Worm (Caenorhabditis elegans) whole organism, L2 larva: ENCODE measurements around the gene sor-1.

ENCODE experiments used
- C34F6.9 ChIP-seq: fragments of 150-350 bp; optimal IDR thresholded peaks from 2 replicates; lab custom pipeline; 2014; ENCODE audit warnings: missing biosample characterization, missing genetic modification characterization
- F13H6.1 ChIP-seq: sonication (generic microtip); optimal IDR thresholded peaks from 2 replicates; lab custom pipeline; 2016; ENCODE audit warnings: missing genetic modification characterization, missing compliant biosample characterization
- R02D3.7 ChIP-seq: fragments of 150-350 bp; optimal IDR thresholded peaks from 2 replicates; lab custom pipeline; 2014; ENCODE audit warnings: missing biosample characterization, missing genetic modification characterization
- Y55F3AM.14 ChIP-seq: fragments of 200-800 bp; sonication (Bioruptor generic); optimal IDR thresholded peaks from 2 replicates; lab custom pipeline; 2018; ENCODE audit warnings: mild to moderate bottlenecking, missing genetic modification characterization, missing compliant biosample characterization
- ZK546.5 ChIP-seq: sonication (generic microtip); optimal IDR thresholded peaks from 2 replicates; lab custom pipeline; 2017; ENCODE audit warnings: missing biosample characterization, missing genetic modification characterization
- aly-2 ChIP-seq: fragments of 150-350 bp; optimal IDR thresholded peaks from 2 replicates; lab custom pipeline; 2014; ENCODE audit warnings: missing biosample characterization, missing genetic modification characterization
- ama-1 ChIP-seq: fragments of 150-350 bp; optimal IDR thresholded peaks from 2 replicates; lab custom pipeline; 2018; ENCODE audit warnings: inconsistent platforms
- blmp-1 ChIP-seq: sonication (generic microtip); optimal IDR thresholded peaks from 2 replicates; lab custom pipeline; 2017; ENCODE audit warnings: missing genetic modification characterization, mild to moderate bottlenecking, missing compliant biosample characterization, antibody characterized with exemption, moderate library complexity; ENCODE audit not compliant: insufficient read depth
- ceh-16 ChIP-seq: fragments of 150-350 bp; optimal IDR thresholded peaks from 2 replicates; lab custom pipeline; 2014; ENCODE audit warnings: missing biosample characterization, missing genetic modification characterization
- crh-2 ChIP-seq: sonication (generic microtip); optimal IDR thresholded peaks from 2 replicates; lab custom pipeline; 2017; ENCODE audit warnings: missing biosample characterization, missing genetic modification characterization
- dmd-4 ChIP-seq: sonication (generic microtip); optimal IDR thresholded peaks from 2 replicates; lab custom pipeline; 2017; ENCODE audit warnings: missing biosample characterization, missing genetic modification characterization
- egl-27 ChIP-seq: sonication (generic microtip); optimal IDR thresholded peaks from 3 replicates; lab custom pipeline; 2017; ENCODE audit warnings: missing biosample characterization, missing genetic modification reagents, missing genetic modification characterization
- elt-1 ChIP-seq: fragments of 150-350 bp; optimal IDR thresholded peaks from 2 replicates; lab custom pipeline; 2014; ENCODE audit warnings: missing biosample characterization, missing genetic modification characterization
- elt-3 ChIP-seq: sonication (generic microtip); optimal IDR thresholded peaks from 2 replicates; lab custom pipeline; 2017; ENCODE audit warnings: missing biosample characterization, missing genetic modification characterization
- fos-1 ChIP-seq: fragments of 150-350 bp; optimal IDR thresholded peaks from 2 replicates; lab custom pipeline; 2014; ENCODE audit warnings: missing biosample characterization, missing genetic modification characterization
- gmeb-1 ChIP-seq: fragments of 150-350 bp; optimal IDR thresholded peaks from 2 replicates; lab custom pipeline; 2014; ENCODE audit warnings: missing biosample characterization, missing genetic modification characterization
- lin-11 ChIP-seq: fragments of 150-350 bp; sonication (generic microtip); optimal IDR thresholded peaks from 2 replicates; lab custom pipeline; 2014; ENCODE audit warnings: missing biosample characterization, missing genetic modification characterization, inconsistent platforms, mixed read lengths
- lin-13 ChIP-seq: fragments of 150-350 bp; optimal IDR thresholded peaks from 2 replicates; lab custom pipeline; 2014; ENCODE audit warnings: missing biosample characterization, missing genetic modification reagents, missing genetic modification characterization
- lin-39 ChIP-seq: fragments of 150-350 bp; optimal IDR thresholded peaks from 2 replicates; lab custom pipeline; 2014; ENCODE audit warnings: missing biosample characterization, missing genetic modification reagents, missing genetic modification characterization
- lsy-2 ChIP-seq, 2 experiments: fragments of 150-350 bp in 1 of 2; sonication (generic microtip) in 1 of 2; optimal IDR thresholded peaks; 2 replicates each; lab custom pipeline; 2014 to 2017; ENCODE audit warnings: missing biosample characterization in 2 of 2, missing genetic modification characterization in 2 of 2
- mab-5 ChIP-seq: fragments of 150-350 bp; optimal IDR thresholded peaks from 2 replicates; lab custom pipeline; 2014; ENCODE audit warnings: missing biosample characterization, missing genetic modification characterization
- mbf-1 ChIP-seq: sonication (generic microtip); optimal IDR thresholded peaks from 2 replicates; lab custom pipeline; 2017; ENCODE audit warnings: missing biosample characterization, missing genetic modification characterization
- mdl-1 ChIP-seq, 2 experiments: fragments of 150-350 bp in 1 of 2; sonication (generic microtip) in 1 of 2; optimal IDR thresholded peaks; 2 replicates each; lab custom pipeline; 2017; ENCODE audit warnings: missing biosample characterization in 2 of 2, missing genetic modification characterization in 2 of 2
- nhr-11 ChIP-seq: fragments of 150-350 bp; optimal IDR thresholded peaks from 2 replicates; lab custom pipeline; 2014; ENCODE audit warnings: missing biosample characterization, missing genetic modification characterization
- nhr-12 ChIP-seq: fragments of 150-350 bp; optimal IDR thresholded peaks from 2 replicates; lab custom pipeline; 2014; ENCODE audit warnings: missing biosample characterization, missing genetic modification characterization
- nhr-129 ChIP-seq: fragments of 150-350 bp; optimal IDR thresholded peaks from 2 replicates; lab custom pipeline; 2014; ENCODE audit warnings: missing biosample characterization, missing genetic modification characterization
- nhr-21 ChIP-seq: fragments of 150-350 bp; optimal IDR thresholded peaks from 2 replicates; lab custom pipeline; 2014; ENCODE audit warnings: missing biosample characterization, missing genetic modification characterization
- nhr-23 ChIP-seq: fragments of 150-350 bp; optimal IDR thresholded peaks from 2 replicates; lab custom pipeline; 2014; ENCODE audit warnings: missing biosample characterization, missing genetic modification reagents, missing genetic modification characterization
- nhr-237 ChIP-seq: fragments of 150-350 bp; optimal IDR thresholded peaks from 2 replicates; lab custom pipeline; 2014; ENCODE audit warnings: missing biosample characterization, missing genetic modification characterization
- nhr-25 ChIP-seq: fragments of 150-350 bp; sonication (generic microtip); optimal IDR thresholded peaks from 3 replicates; lab custom pipeline; 2014; ENCODE audit warnings: missing biosample characterization, missing genetic modification characterization
- nhr-6 ChIP-seq: fragments of 150-350 bp; optimal IDR thresholded peaks from 2 replicates; lab custom pipeline; 2014; ENCODE audit warnings: missing biosample characterization, missing genetic modification characterization
- nhr-77 ChIP-seq: fragments of 150-350 bp; optimal IDR thresholded peaks from 2 replicates; lab custom pipeline; 2014; ENCODE audit warnings: missing biosample characterization, missing genetic modification characterization
- peb-1 ChIP-seq: fragments of 150-350 bp; optimal IDR thresholded peaks from 2 replicates; lab custom pipeline; 2014; ENCODE audit warnings: missing biosample characterization, missing genetic modification characterization
- sem-4 ChIP-seq: fragments of 150-350 bp; optimal IDR thresholded peaks from 2 replicates; lab custom pipeline; 2014; ENCODE audit warnings: missing biosample characterization, missing genetic modification reagents, missing genetic modification characterization
- snpc-4 ChIP-seq: fragments of 150-350 bp; optimal IDR thresholded peaks from 2 replicates; lab custom pipeline; 2014; ENCODE audit warnings: missing biosample characterization, missing genetic modification characterization
- unc-39 ChIP-seq: fragments of 150-350 bp; optimal IDR thresholded peaks from 2 replicates; lab custom pipeline; 2014; ENCODE audit warnings: missing biosample characterization, missing genetic modification characterization
- unc-55 ChIP-seq: fragments of 150-350 bp; sonication (generic microtip); optimal IDR thresholded peaks from 3 replicates; lab custom pipeline; 2014; ENCODE audit warnings: missing biosample characterization, missing genetic modification reagents, missing genetic modification characterization
- unc-62 ChIP-seq: fragments of 150-350 bp; optimal IDR thresholded peaks from 2 replicates; lab custom pipeline; 2014; ENCODE audit warnings: missing biosample characterization, missing genetic modification reagents, missing genetic modification characterization
- zag-1 ChIP-seq: fragments of 150-350 bp; optimal IDR thresholded peaks from 2 replicates; lab custom pipeline; 2014; ENCODE audit warnings: missing biosample characterization, missing genetic modification characterization
- ztf-1 ChIP-seq: fragments of 200-800 bp; sonication (Bioruptor generic); conservative IDR thresholded peaks from 2 replicates; pipeline ENCODE4 v1.3.6; 2022; ENCODE audit warnings: missing genetic modification characterization, missing compliant biosample characterization
- ztf-11 ChIP-seq: sonication (generic microtip); optimal IDR thresholded peaks from 2 replicates; lab custom pipeline; 2017; ENCODE audit warnings: missing biosample characterization, missing genetic modification characterization
- ztf-4 ChIP-seq: fragments of 150-350 bp; optimal IDR thresholded peaks from 2 replicates; lab custom pipeline; 2014; ENCODE audit warnings: missing biosample characterization, missing genetic modification characterization

The sor-1 gene

DNA sequence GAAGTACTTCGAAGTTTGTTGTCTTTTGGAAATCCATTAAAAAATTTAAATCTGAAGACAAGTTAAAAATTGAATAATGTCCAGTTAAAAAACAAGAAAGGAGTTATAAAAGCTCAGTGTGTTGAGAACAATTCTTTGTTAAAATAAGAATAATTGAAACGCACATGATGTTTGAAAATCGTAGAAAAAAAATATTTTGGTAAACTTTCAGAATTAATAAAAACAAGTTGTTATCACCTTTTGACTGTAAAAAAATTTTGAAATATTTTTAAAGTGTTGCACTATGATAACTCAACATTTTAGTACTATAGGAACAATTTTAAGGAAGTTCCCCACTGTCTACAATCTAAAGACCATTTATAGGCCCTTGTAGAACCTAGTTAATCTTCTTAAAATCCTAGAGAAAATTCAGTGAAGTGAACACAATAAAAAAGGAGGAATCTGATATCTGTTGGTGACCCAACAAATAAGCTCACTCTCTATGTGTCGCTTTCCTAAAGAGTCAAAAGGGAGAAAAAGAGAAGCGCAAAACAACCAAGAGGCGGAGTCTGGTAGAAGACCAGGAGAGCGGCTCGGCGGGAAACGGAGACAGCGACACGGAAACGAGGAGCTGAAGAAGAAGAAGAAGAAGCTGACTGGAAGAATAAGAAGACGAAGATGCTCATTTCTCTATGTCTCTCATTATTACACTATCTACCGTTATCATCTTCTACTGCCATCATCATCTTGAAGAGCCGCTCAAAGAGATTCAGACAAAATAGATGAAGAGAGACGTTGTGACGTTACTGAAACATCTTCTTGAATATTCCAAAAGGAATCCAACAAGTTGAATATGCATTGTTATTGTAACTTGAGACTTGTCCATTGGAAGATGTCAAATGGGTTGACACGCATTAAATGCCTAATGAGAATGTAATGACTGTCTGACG lies 23.3 kb upstream of the sor-1 start, which contains the start of gene ZK353.10:
Gene ZK353.10 (minus strand): TSS at position 51 of the 929 bp plus-strand sequence.
- TF ChIP-seq lin-39 (tag; lab: Kevin White, UChicago), result no peak
- no peak for TF ChIP-seq aly-2 (tag; lab: Kevin White, UChicago)
- TF ChIP-seq R02D3.7, result no peak
- TF ChIP-seq unc-55 (GFP tag; lab: Kevin White, UChicago), result peak; percentile 73
- TF ChIP-seq lsy-2 (tag; optimal IDR thresholded peaks at IDR 0.05; lab: Kevin White, UChicago), result peak in 1 of 2 experiments; percentile 45
- peak; percentile 20 for TF ChIP-seq C34F6.9 (tag; lab: Kevin White, UChicago)
- TF ChIP-seq lin-11 (tag; lab: Kevin White, UChicago), result no peak

DNA sequence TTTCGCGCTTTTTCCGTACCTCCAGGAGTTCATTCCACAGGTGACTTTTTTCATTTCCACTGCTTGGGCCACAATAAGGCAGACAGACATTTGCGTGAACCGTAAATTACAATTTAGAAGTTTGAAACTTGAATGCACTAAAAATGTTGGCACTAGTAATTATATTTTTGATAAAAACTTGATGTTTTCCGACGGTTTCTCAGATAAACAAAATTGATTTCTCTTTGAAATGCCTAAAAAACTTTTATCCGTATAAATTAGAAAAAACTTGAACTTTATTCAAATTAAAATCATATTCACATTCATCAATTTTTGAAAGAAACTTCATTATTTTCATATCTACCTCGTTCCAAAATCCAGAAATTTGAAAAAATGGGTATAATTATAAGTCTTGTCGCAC lies 22.3 kb upstream of the sor-1 start, which contains the start of gene ZK353.3:
Gene ZK353.3 (plus strand): TSS at position 301 of the 400 bp plus-strand sequence.
- no peak for TF ChIP-seq sem-4 (tag; lab: Kevin White, UChicago)
- TF ChIP-seq Y55F3AM.14 (GFP tag; lab: Kevin White, UChicago), result no peak
- no peak for TF ChIP-seq lsy-2 (tag; optimal IDR thresholded peaks at IDR 0.05; lab: Kevin White, UChicago)
- TF ChIP-seq lin-13 (GFP tag; lab: Kevin White, UChicago), result no peak
- no peak for TF ChIP-seq gmeb-1 (tag; lab: Kevin White, UChicago)
- TF ChIP-seq unc-55 (GFP tag; lab: Kevin White, UChicago), result no peak
- TF ChIP-seq unc-39, result no peak
- no peak for TF ChIP-seq C34F6.9 (tag; lab: Kevin White, UChicago)
- no peak for TF ChIP-seq zag-1 (tag; lab: Kevin White, UChicago)
- TF ChIP-seq R02D3.7, result no peak
- TF ChIP-seq ceh-16 (tag; lab: Kevin White, UChicago), result no peak
- no peak for TF ChIP-seq ztf-11 (tag; lab: Kevin White, UChicago)
- TF ChIP-seq nhr-12 (tag; lab: Kevin White, UChicago), result no peak
- TF ChIP-seq nhr-11 (tag; lab: Kevin White, UChicago), result no peak
- TF ChIP-seq ztf-4, result no peak
- TF ChIP-seq ztf-1, result no peak
- TF ChIP-seq, all 48 proteins: peak for 0

DNA sequence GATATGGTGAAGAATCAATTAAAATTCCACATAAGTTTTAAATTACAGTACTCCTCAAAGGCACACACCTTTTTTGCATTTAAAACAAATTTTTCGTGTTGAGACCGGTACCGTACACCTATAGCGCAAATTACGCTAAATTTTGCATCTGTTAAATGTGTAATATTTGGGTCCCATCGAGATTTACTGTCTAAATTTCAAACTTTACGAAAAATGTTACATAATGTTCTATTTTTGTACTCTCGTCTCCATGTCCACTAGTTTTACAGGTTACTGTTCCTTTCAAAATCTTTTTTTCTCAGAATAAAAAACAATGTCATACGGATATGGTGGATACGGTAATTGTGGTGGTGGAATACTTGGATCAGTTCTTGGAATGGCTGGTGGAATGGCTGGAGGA lies 19.6 kb upstream of the sor-1 start, which contains the start of gene ZK353.2:
Gene ZK353.2 (plus strand): TSS at position 301 of the 400 bp plus-strand sequence.
- no peak for TF ChIP-seq zag-1 (tag; lab: Kevin White, UChicago)
- TF ChIP-seq snpc-4 (tag; lab: Kevin White, UChicago), result no peak
- no peak for TF ChIP-seq nhr-12 (tag; lab: Kevin White, UChicago)
- no peak for TF ChIP-seq C34F6.9 (tag; lab: Kevin White, UChicago)
- no peak for TF ChIP-seq nhr-11 (tag; lab: Kevin White, UChicago)
- TF ChIP-seq mdl-1 (tag; optimal IDR thresholded peaks at IDR 0.05; lab: Kevin White, UChicago), result no peak
- TF ChIP-seq Y55F3AM.14 (GFP tag; lab: Kevin White, UChicago), result no peak
- TF ChIP-seq unc-39, result no peak
- TF ChIP-seq nhr-6, result no peak
- no peak for TF ChIP-seq nhr-23 (tag; lab: Kevin White, UChicago)
- TF ChIP-seq ceh-16 (tag; lab: Kevin White, UChicago), result no peak
- no peak for TF ChIP-seq ama-1 (lab: Kevin White, UChicago)
- no peak for TF ChIP-seq ztf-4
- no peak for TF ChIP-seq aly-2 (tag; lab: Kevin White, UChicago)
- TF ChIP-seq elt-1 (tag; lab: Kevin White, UChicago), result no peak
- TF ChIP-seq fos-1 (tag; lab: Kevin White, UChicago), result no peak
- TF ChIP-seq sem-4 (tag; lab: Kevin White, UChicago), result no peak
- TF ChIP-seq lin-13 (GFP tag; lab: Kevin White, UChicago), result no peak
- TF ChIP-seq peb-1 (tag; lab: Kevin White, UChicago), result no peak
- no peak for TF ChIP-seq nhr-21 (tag; lab: Kevin White, UChicago)

- TF ChIP-seq nhr-129 (tag; lab: Kevin White, UChicago) (peak; percentile 87), dmd-4 (tag; lab: Kevin White, UChicago) (no peak), nhr-25 (tag; lab: Kevin White, UChicago) (no peak), unc-62 (GFP tag; lab: Kevin White, UChicago) (no peak), aly-2 (tag; lab: Kevin White, UChicago) (no peak), fos-1 (tag; lab: Kevin White, UChicago) (peak; percentile 90), mbf-1 (tag; lab: Kevin White, UChicago) (no peak), elt-3 (tag; lab: Kevin White, UChicago) (no peak), elt-1 (tag; lab: Kevin White, UChicago) (no peak), mab-5 (tag; lab: Kevin White, UChicago) (no peak), lsy-2 (tag; optimal IDR thresholded peaks at IDR 0.05; lab: Kevin White, UChicago) (no peak), crh-2 (tag; lab: Kevin White, UChicago) (peak; percentile 60), nhr-11 (tag; lab: Kevin White, UChicago) (no peak), nhr-77 (tag; lab: Kevin White, UChicago) (no peak), Y55F3AM.14 (GFP tag; lab: Kevin White, UChicago) (no peak), R02D3.7 (no peak), egl-27 (tag; lab: Kevin White, UChicago) (no peak), ceh-16 (tag; lab: Kevin White, UChicago) (no peak), blmp-1 (no peak), nhr-237 (tag; lab: Kevin White, UChicago) (no peak), nhr-12 (tag; lab: Kevin White, UChicago) (no peak), lin-11 (tag; lab: Kevin White, UChicago) (no peak), mdl-1 (tag; optimal IDR thresholded peaks at IDR 0.05; lab: Kevin White, UChicago) (peak in 1 of 2 experiments; percentile 1), ZK546.5 (tag; lab: Kevin White, UChicago) (no peak), F13H6.1 (tag; lab: Kevin White, UChicago) (peak; percentile 28), lin-13 (GFP tag; lab: Kevin White, UChicago) (no peak)
Observed at ce11 chrIII:8400478-8400877, 17.5 kb upstream of the sor-1 start.
